Worm (Caenorhabditis elegans) whole organism, L4/young adult: ENCODE measurements around the gene F16B3.3.

Experiments used
- W03F9.2 ChIP-seq: fragments of 150-350 bp; optimal IDR thresholded peaks from 2 replicates; lab custom pipeline; 2014; ENCODE audit warnings: missing biosample characterization, missing genetic modification characterization
- dao-5 ChIP-seq: sonication (generic microtip); optimal IDR thresholded peaks from 2 replicates; lab custom pipeline; 2016; ENCODE audit warnings: missing genotype, missing genetic modification characterization, moderate library complexity, missing compliant biosample characterization

DNA sequence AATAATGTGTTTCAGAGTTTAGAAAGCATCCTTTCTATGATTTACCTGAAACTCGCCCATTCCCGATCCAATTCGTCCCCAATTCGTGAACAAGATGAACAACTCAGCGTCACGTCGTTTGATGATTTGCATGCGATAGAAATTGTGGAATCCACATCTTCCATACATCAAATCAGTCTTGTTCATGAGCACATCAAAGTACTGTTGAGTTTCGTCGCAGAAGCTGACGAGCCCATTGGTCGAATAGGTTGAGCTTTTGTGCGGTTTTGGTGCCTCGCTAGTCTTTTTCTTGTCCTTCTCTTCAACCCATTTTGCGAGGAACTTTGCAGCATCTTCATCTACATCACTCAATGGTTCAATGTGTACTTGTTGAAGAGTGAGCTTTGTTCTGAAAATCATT lies 39.8 kb downstream of the F16B3.3 start:
- no peak for TF ChIP-seq dao-5
- no peak for TF ChIP-seq W03F9.2
